Worm (Caenorhabditis elegans) whole organism, L1 larva: ENCODE results near the gene cutl-15.

ENCODE experiments used
- C16A3.4 ChIP-seq: fragments of 150-350 bp; optimal IDR thresholded peaks from 2 replicates; lab custom pipeline; 2014; ENCODE audit warnings: missing biosample characterization, missing genetic modification characterization
- aha-1 ChIP-seq: fragments of 150-350 bp; optimal IDR thresholded peaks from 2 replicates; lab custom pipeline; 2014; ENCODE audit warnings: missing biosample characterization, missing genetic modification characterization
- alr-1 ChIP-seq: fragments of 200-800 bp; sonication (Bioruptor generic); optimal IDR thresholded peaks from 2 replicates; lab custom pipeline; 2018; ENCODE audit warnings: borderline replicate concordance, mild to moderate bottlenecking, missing genetic modification characterization, missing compliant biosample characterization
- aly-2 ChIP-seq: fragments of 150-350 bp; optimal IDR thresholded peaks from 2 replicates; lab custom pipeline; 2014; ENCODE audit warnings: missing biosample characterization, missing genetic modification characterization
- blmp-1 ChIP-seq: fragments of 150-350 bp; optimal IDR thresholded peaks from 2 replicates; lab custom pipeline; 2014; ENCODE audit warnings: missing biosample characterization, missing genetic modification characterization
- dpl-1 ChIP-seq, 3 experiments: fragments of 150-350 bp in 2 of 3; sonication (generic microtip) in 1 of 3; optimal IDR thresholded peaks; 2 replicates each; lab custom pipeline; 2014 to 2017; ENCODE audit warnings: missing biosample characterization in 3 of 3, missing genetic modification characterization in 3 of 3, missing genetic modification reagents in 3 of 3
- dsc-1 ChIP-seq: sonication (generic microtip); optimal IDR thresholded peaks from 2 replicates; lab custom pipeline; 2016; ENCODE audit warnings: mild to moderate bottlenecking, missing genetic modification characterization, missing compliant biosample characterization
- efl-1 ChIP-seq, 4 experiments: fragments of 150-350 bp; optimal IDR thresholded peaks in 3 of 4; peaks in 1 of 4; 1 replicate in 1 of 4; 2 replicates in 3 of 4; lab custom pipeline; 2014; ENCODE audit warnings: missing biosample characterization in 2 of 4, missing genetic modification characterization in 2 of 4, missing genetic modification reagents in 2 of 4
- efl-3 ChIP-seq: fragments of 200-800 bp; sonication (Bioruptor generic); optimal IDR thresholded peaks from 2 replicates; lab custom pipeline; 2018; ENCODE audit warnings: mild to moderate bottlenecking, missing genetic modification characterization, missing compliant biosample characterization
- egl-13 ChIP-seq: sonication (generic microtip); optimal IDR thresholded peaks from 2 replicates; lab custom pipeline; 2016; ENCODE audit warnings: missing genotype, missing genetic modification reagents, missing genetic modification characterization, missing compliant biosample characterization
- egl-27 ChIP-seq, 2 experiments: fragments of 150-350 bp in 1 of 2; sonication (generic microtip); optimal IDR thresholded peaks; 3 replicates each; lab custom pipeline; 2017 to 2018; ENCODE audit warnings: missing biosample characterization in 2 of 2, missing genetic modification characterization in 2 of 2, missing genetic modification reagents in 2 of 2
- fkh-10 ChIP-seq: sonication (generic microtip); optimal IDR thresholded peaks from 2 replicates; lab custom pipeline; 2017; ENCODE audit warnings: missing biosample characterization, missing genetic modification reagents, missing genetic modification characterization
- fkh-8 ChIP-seq: sonication (generic microtip); optimal IDR thresholded peaks from 2 replicates; lab custom pipeline; 2016; ENCODE audit warnings: mild to moderate bottlenecking, missing genetic modification characterization, missing compliant biosample characterization
- fos-1 ChIP-seq: fragments of 150-350 bp; optimal IDR thresholded peaks from 2 replicates; lab custom pipeline; 2014; ENCODE audit warnings: missing biosample characterization, missing genetic modification characterization
- grh-1 ChIP-seq: fragments of 200-800 bp; sonication (Bioruptor generic); IDR thresholded peaks from 2 replicates; pipeline ENCODE4 v1.3.6; 2022; ENCODE audit warnings: missing genetic modification reagents, missing genetic modification characterization, missing compliant biosample characterization
- hlh-4 ChIP-seq: sonication (generic microtip); optimal IDR thresholded peaks from 2 replicates; lab custom pipeline; 2016; ENCODE audit warnings: mild to moderate bottlenecking, missing genetic modification characterization, missing compliant biosample characterization
- hpl-2 ChIP-seq: fragments of 150-350 bp; optimal IDR thresholded peaks from 2 replicates; lab custom pipeline; 2014; ENCODE audit warnings: missing biosample characterization, missing genetic modification reagents, missing genetic modification characterization
- jun-1 ChIP-seq: fragments of 150-350 bp; optimal IDR thresholded peaks from 2 replicates; lab custom pipeline; 2014; ENCODE audit warnings: missing biosample characterization, missing genetic modification reagents, missing genetic modification characterization
- lin-13 ChIP-seq: fragments of 150-350 bp; optimal IDR thresholded peaks from 2 replicates; lab custom pipeline; 2014; ENCODE audit warnings: missing biosample characterization, missing genetic modification reagents, missing genetic modification characterization
- lin-15B ChIP-seq: fragments of 150-350 bp; sonication (generic microtip); optimal IDR thresholded peaks from 3 replicates; lab custom pipeline; 2014; ENCODE audit warnings: missing biosample characterization, missing genetic modification characterization
- lin-35 ChIP-seq, 2 experiments: fragments of 150-350 bp; optimal IDR thresholded peaks; 2 replicates each; lab custom pipeline; 2014; ENCODE audit warnings: missing biosample characterization in 2 of 2, missing genetic modification characterization in 2 of 2, missing genetic modification reagents in 2 of 2
- lin-39 ChIP-seq: fragments of 150-350 bp; optimal IDR thresholded peaks from 2 replicates; lab custom pipeline; 2014; ENCODE audit warnings: missing biosample characterization, missing genetic modification reagents, missing genetic modification characterization
- lsy-2 ChIP-seq, 2 experiments: fragments of 150-350 bp; optimal IDR thresholded peaks; 2 replicates each; lab custom pipeline; 2014; ENCODE audit warnings: missing biosample characterization in 2 of 2, missing genetic modification characterization in 2 of 2
- mdl-1 ChIP-seq, 2 experiments: fragments of 150-350 bp; optimal IDR thresholded peaks; 2 replicates each; lab custom pipeline; 2014 to 2017; ENCODE audit warnings: missing biosample characterization in 2 of 2, missing genetic modification characterization in 2 of 2, inconsistent platforms in 1 of 2
- mef-2 ChIP-seq: fragments of 150-350 bp; optimal IDR thresholded peaks from 2 replicates; lab custom pipeline; 2014; ENCODE audit warnings: missing biosample characterization, missing genetic modification characterization
- nhr-11 ChIP-seq: fragments of 150-350 bp; optimal IDR thresholded peaks from 2 replicates; lab custom pipeline; 2014; ENCODE audit warnings: missing biosample characterization, missing genetic modification characterization
- nhr-20 ChIP-seq: sonication (generic microtip); optimal IDR thresholded peaks from 2 replicates; lab custom pipeline; 2016; ENCODE audit warnings: mild to moderate bottlenecking, missing genetic modification characterization, missing compliant biosample characterization
- nhr-237 ChIP-seq: fragments of 150-350 bp; optimal IDR thresholded peaks from 2 replicates; lab custom pipeline; 2014; ENCODE audit warnings: missing biosample characterization, missing genetic modification characterization
- nhr-77 ChIP-seq: fragments of 150-350 bp; optimal IDR thresholded peaks from 2 replicates; lab custom pipeline; 2014; ENCODE audit warnings: missing biosample characterization, missing genetic modification characterization
- nhr-90 ChIP-seq: sonication (generic microtip); optimal IDR thresholded peaks from 2 replicates; lab custom pipeline; 2016; ENCODE audit warnings: mild to moderate bottlenecking, missing genetic modification characterization, missing compliant biosample characterization; ENCODE audit not compliant: poor library complexity
- pag-3 ChIP-seq: sonication (generic microtip); optimal IDR thresholded peaks from 2 replicates; lab custom pipeline; 2017; ENCODE audit warnings: missing genetic modification characterization, mild to moderate bottlenecking, missing compliant biosample characterization, antibody characterized with exemption, borderline replicate concordance; ENCODE audit not compliant: insufficient read depth
- pqm-1 ChIP-seq: sonication (generic microtip); optimal IDR thresholded peaks from 3 replicates; lab custom pipeline; 2017; ENCODE audit warnings: missing biosample characterization, missing genetic modification characterization
- snpc-4 ChIP-seq: fragments of 150-350 bp; optimal IDR thresholded peaks from 2 replicates; lab custom pipeline; 2014; ENCODE audit warnings: missing biosample characterization, missing genetic modification characterization
- sox-4 ChIP-seq: sonication (generic microtip); optimal IDR thresholded peaks from 2 replicates; lab custom pipeline; 2016; ENCODE audit warnings: missing genetic modification characterization, missing compliant biosample characterization
- sup-37 ChIP-seq: fragments of 200-800 bp; sonication (Bioruptor generic); optimal IDR thresholded peaks from 2 replicates; lab custom pipeline; 2018; ENCODE audit warnings: mild to moderate bottlenecking, missing genetic modification characterization, missing compliant biosample characterization
- tlp-1 ChIP-seq: fragments of 150-350 bp; optimal IDR thresholded peaks from 2 replicates; lab custom pipeline; 2014; ENCODE audit warnings: missing biosample characterization, missing genetic modification characterization
- unc-30 ChIP-seq: sonication (generic microtip); optimal IDR thresholded peaks from 2 replicates; lab custom pipeline; 2017; ENCODE audit warnings: missing biosample characterization, missing genetic modification characterization
- unc-86 ChIP-seq: sonication (generic microtip); optimal IDR thresholded peaks from 2 replicates; lab custom pipeline; 2016; ENCODE audit warnings: missing genetic modification characterization, missing compliant biosample characterization
- vab-15 ChIP-seq: sonication (generic microtip); optimal IDR thresholded peaks from 2 replicates; lab custom pipeline; 2017; ENCODE audit warnings: missing genotype, mild to moderate bottlenecking, missing genetic modification characterization, missing compliant biosample characterization
- zip-4 ChIP-seq: fragments of 200-800 bp; sonication (Bioruptor generic); optimal IDR thresholded peaks from 2 replicates; lab custom pipeline; 2018; ENCODE audit warnings: mild to moderate bottlenecking, missing genetic modification characterization, moderate library complexity, missing compliant biosample characterization
- ztf-4 ChIP-seq: fragments of 150-350 bp; optimal IDR thresholded peaks from 2 replicates; lab custom pipeline; 2014; ENCODE audit warnings: missing biosample characterization, missing genetic modification characterization

cutl-15 gene

DNA sequence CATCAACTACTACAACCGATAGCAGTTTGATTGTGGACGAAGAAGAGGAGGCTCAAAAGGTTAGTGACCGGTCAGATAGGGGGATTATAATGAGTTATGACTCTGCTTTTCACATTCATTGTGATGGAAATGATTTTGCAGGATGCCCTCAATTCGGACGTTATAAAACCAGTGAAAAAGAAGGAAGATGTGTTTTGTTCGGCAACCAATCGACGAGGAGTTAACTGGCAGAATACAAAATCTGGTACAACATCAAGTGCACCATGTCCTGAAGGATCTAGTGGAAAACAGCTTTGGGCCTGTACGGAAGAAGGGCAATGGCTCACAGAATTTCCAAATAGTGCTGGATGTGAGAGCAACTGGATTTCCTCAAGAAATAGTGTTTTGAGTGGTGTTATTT lies 43.6 kb downstream of the cutl-15 start:
- TF ChIP-seq sup-37 (GFP tag; lab: Kevin White, UChicago) (no peak), dpl-1 (GFP tag; optimal IDR thresholded peaks at IDR 0.05; lab: Kevin White, UChicago) (no peak), tlp-1 (no peak)

- TF ChIP-seq fkh-10 (GFP tag; lab: Kevin White, UChicago) (no peak), aly-2 (tag; lab: Kevin White, UChicago) (no peak), pag-3 (tag; lab: Kevin White, UChicago) (no peak), lin-15B (tag; lab: Kevin White, UChicago) (no peak), mdl-1 (tag; optimal IDR thresholded peaks at IDR 0.05; lab: Kevin White, UChicago) (no peak), nhr-77 (no peak), egl-13 (tag; lab: Kevin White, UChicago) (no peak), vab-15 (no peak), zip-4 (GFP tag; lab: Kevin White, UChicago) (no peak), ztf-4 (tag; lab: Kevin White, UChicago) (no peak), nhr-90 (no peak), nhr-237 (tag; lab: Kevin White, UChicago) (no peak), nhr-20 (tag; lab: Kevin White, UChicago) (no peak), fos-1 (tag; lab: Kevin White, UChicago) (no peak), alr-1 (no peak), efl-3 (GFP tag; lab: Kevin White, UChicago) (no peak), lin-39 (tag; lab: Kevin White, UChicago) (no peak), C16A3.4 (tag; lab: Kevin White, UChicago) (no peak)
Measured at ce11 chrII:8899357-8899748, 48.1 kb downstream of the cutl-15 start.

DNA sequence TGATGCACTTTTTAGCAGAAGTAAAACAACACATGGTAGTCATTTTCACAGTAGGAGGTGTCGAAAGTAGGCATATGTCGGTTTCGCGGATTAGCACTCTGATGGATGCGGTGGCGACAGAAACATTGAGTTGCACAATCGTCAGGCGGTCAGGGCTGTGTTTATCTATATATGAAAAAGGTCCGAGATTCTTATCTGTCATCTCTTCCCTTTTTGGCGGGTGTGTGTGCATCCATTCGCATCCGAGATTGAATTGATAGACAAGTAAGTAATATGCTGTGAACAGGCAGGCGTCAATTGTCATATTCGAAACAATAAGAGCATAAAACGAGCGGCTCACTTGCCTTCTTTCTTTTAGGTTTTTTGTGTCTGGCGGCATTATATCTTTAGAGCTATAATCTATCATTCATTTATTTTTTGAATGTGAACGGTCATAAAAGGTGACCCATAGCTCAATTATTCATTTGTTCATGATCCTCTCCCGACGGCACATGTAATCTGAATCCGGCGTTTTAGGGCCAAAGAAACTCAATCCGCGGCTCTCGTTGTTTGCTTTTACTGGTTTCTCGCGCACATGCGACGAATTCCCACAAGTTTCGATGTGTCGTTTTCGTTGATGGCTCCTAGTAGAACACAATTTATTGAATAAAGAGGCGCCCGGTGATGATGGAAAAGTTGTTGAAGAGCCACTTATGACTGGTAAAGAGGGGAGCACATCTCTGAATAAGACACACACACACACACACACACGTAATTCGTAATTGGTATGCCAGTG lies 48.7 kb downstream of the cutl-15 start:
- TF ChIP-seq unc-86 (tag; lab: Kevin White, UChicago): no peak

ce11 chrII:8897244-8897643 lies 50.2 kb downstream of the cutl-15 start:
- TF ChIP-seq efl-1 (optimal IDR thresholded peaks at IDR 0.05; lab: Kevin White, UChicago) (no peak), efl-1 (GFP tag; optimal IDR thresholded peaks at IDR 0.05 in 1 of 2; lab: Kevin White, UChicago) (peak in 1 of 2 experiments; percentile 88), hlh-4 (tag; lab: Kevin White, UChicago) (no peak)

DNA sequence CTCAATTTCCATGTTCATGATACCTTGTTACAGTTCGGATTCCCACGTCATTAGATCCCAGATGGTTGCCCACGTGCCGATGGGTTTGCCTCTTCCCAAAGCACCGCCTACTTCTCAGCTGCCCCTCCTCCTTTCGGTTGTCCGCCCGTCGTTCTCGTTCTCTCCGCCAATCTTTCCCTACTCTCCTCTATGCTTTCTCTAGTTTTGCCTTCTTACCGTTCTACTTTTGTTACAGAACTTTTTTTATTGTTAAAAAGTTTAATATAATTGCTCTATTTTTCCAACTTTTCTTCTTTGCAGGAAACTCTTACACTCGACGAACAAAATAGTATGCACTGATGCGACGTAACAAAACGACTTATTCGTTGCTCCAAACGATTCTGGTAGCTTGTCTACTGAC lies 50.9 kb downstream of the cutl-15 start, which contains the start of gene lat-1:
Gene lat-1, plus strand, starts transcription at position 301 of the 400 bp plus-strand sequence.
- TF ChIP-seq snpc-4: no peak
- TF ChIP-seq lin-35 (GFP tag; optimal IDR thresholded peaks at IDR 0.05; lab: Kevin White, UChicago): no peak
- no peak for TF ChIP-seq mdl-1 (tag; optimal IDR thresholded peaks at IDR 0.05; lab: Kevin White, UChicago)
- TF ChIP-seq sox-4 (tag; lab: Kevin White, UChicago): no peak
- TF ChIP-seq, all 84 proteins: peak for 0

- TF ChIP-seq lin-13 (GFP tag; lab: Kevin White, UChicago) (no peak), lsy-2 (tag; optimal IDR thresholded peaks at IDR 0.05; lab: Kevin White, UChicago) (no peak), aly-2 (tag; lab: Kevin White, UChicago) (no peak), grh-1 (GFP tag; lab: Robert Waterston, UW) (no peak), jun-1 (tag; lab: Kevin White, UChicago) (no peak), dsc-1 (no peak), aha-1 (tag; lab: Kevin White, UChicago) (no peak), pqm-1 (no peak), nhr-11 (tag; lab: Kevin White, UChicago) (no peak), hpl-2 (no peak), blmp-1 (no peak), pag-3 (tag; lab: Kevin White, UChicago) (no peak), snpc-4 (no peak), fkh-8 (tag; lab: Kevin White, UChicago) (no peak), lin-35 (GFP tag; optimal IDR thresholded peaks at IDR 0.05; lab: Kevin White, UChicago) (no peak), unc-30 (no peak), egl-27 (tag; optimal IDR thresholded peaks at IDR 0.05; lab: Kevin White, UChicago) (no peak), mef-2 (tag; lab: Kevin White, UChicago) (no peak)
Measured at ce11 chrII:8895895-8896294, 51.6 kb downstream of the cutl-15 start.
